Worm (Caenorhabditis elegans) whole organism, L4/young adult: ENCODE measurements around the gene F46G10.4.

Experiments used
- W03F9.2 ChIP-seq: fragments of 150-350 bp; optimal IDR thresholded peaks from 2 replicates; lab custom pipeline; 2014; ENCODE audit warnings: missing biosample characterization, missing genetic modification characterization
- him-1 ChIP-seq: sonication (generic microtip); optimal IDR thresholded peaks from 2 replicates; lab custom pipeline; 2016; ENCODE audit warnings: missing genotype, missing genetic modification reagents, missing genetic modification characterization, missing compliant biosample characterization

- TF ChIP-seq him-1 (tag; lab: Kevin White, UChicago) (no peak), W03F9.2 (tag; lab: Kevin White, UChicago) (no peak)
Measured at ce11 chrX:13350123-13350798, 16.4 kb downstream of the F46G10.4 start.
